Worm (Caenorhabditis elegans) whole organism, late embryonic: ENCODE measurements around the gene F09D12.2.
"Not testable (repeated sequence)": the region's sequence is repeated elsewhere in the genome, so short reads cannot be mapped to it uniquely, and the experiment has no call there.

ENCODE experiments used
- ahr-1 ChIP-seq: sonication (generic microtip); optimal IDR thresholded peaks from 2 replicates; lab custom pipeline; 2016; ENCODE audit warnings: missing genetic modification characterization, missing compliant biosample characterization
- ceh-14 ChIP-seq: sonication (generic microtip); optimal IDR thresholded peaks from 2 replicates; lab custom pipeline; 2016; ENCODE audit warnings: missing genotype, missing genetic modification characterization, missing compliant biosample characterization
- ceh-18 ChIP-seq: sonication (generic microtip); optimal IDR thresholded peaks from 2 replicates; lab custom pipeline; 2016; ENCODE audit warnings: missing genetic modification characterization, missing compliant biosample characterization
- ceh-2 ChIP-seq: sonication (generic microtip); optimal IDR thresholded peaks from 2 replicates; lab custom pipeline; 2016; ENCODE audit warnings: missing genotype, missing genetic modification characterization, missing compliant biosample characterization
- ceh-24 ChIP-seq: sonication (generic microtip); optimal IDR thresholded peaks from 2 replicates; lab custom pipeline; 2016; ENCODE audit warnings: mild to moderate bottlenecking, missing genetic modification characterization, missing compliant biosample characterization
- ceh-34 ChIP-seq: sonication (generic microtip); optimal IDR thresholded peaks from 2 replicates; lab custom pipeline; 2016; ENCODE audit warnings: mild to moderate bottlenecking, missing genetic modification characterization, missing compliant biosample characterization
- ceh-9 ChIP-seq: sonication (generic microtip); optimal IDR thresholded peaks from 2 replicates; lab custom pipeline; 2016; ENCODE audit warnings: mild to moderate bottlenecking, missing genetic modification characterization, inconsistent platforms, missing compliant biosample characterization
- che-1 ChIP-seq: sonication (generic microtip); optimal IDR thresholded peaks from 2 replicates; lab custom pipeline; 2016; ENCODE audit warnings: mild to moderate bottlenecking, missing genetic modification characterization, missing compliant biosample characterization
- ets-4 ChIP-seq: sonication (generic microtip); optimal IDR thresholded peaks from 2 replicates; lab custom pipeline; 2016; ENCODE audit warnings: missing genetic modification characterization, missing compliant biosample characterization
- fax-1 ChIP-seq: sonication (generic microtip); optimal IDR thresholded peaks from 2 replicates; lab custom pipeline; 2016; ENCODE audit warnings: missing genotype, missing genetic modification characterization, missing compliant biosample characterization
- fkh-10 ChIP-seq: fragments of 150-350 bp; optimal IDR thresholded peaks from 2 replicates; lab custom pipeline; 2014; ENCODE audit warnings: missing biosample characterization, missing genetic modification reagents, missing genetic modification characterization
- hlh-15 ChIP-seq: sonication (generic microtip); optimal IDR thresholded peaks from 2 replicates; lab custom pipeline; 2016; ENCODE audit warnings: missing genetic modification characterization, missing compliant biosample characterization
- madf-2 ChIP-seq: sonication (generic microtip); optimal IDR thresholded peaks from 2 replicates; lab custom pipeline; 2017; ENCODE audit warnings: missing genetic modification characterization, missing compliant biosample characterization
- nhr-232 ChIP-seq: sonication (generic microtip); optimal IDR thresholded peaks from 2 replicates; lab custom pipeline; 2016; ENCODE audit warnings: missing genetic modification characterization, missing compliant biosample characterization
- odd-2 ChIP-seq: sonication (generic microtip); optimal IDR thresholded peaks from 2 replicates; lab custom pipeline; 2017; ENCODE audit warnings: antibody characterized with exemption, mild to moderate bottlenecking, missing genetic modification characterization, missing compliant biosample characterization
- tbx-7 ChIP-seq: sonication (generic microtip); optimal IDR thresholded peaks from 2 replicates; lab custom pipeline; 2016; ENCODE audit warnings: missing genotype, missing genetic modification characterization, missing compliant biosample characterization
- ttx-3 ChIP-seq: sonication (generic microtip); optimal IDR thresholded peaks from 2 replicates; lab custom pipeline; 2016; ENCODE audit warnings: missing genetic modification reagents, missing genetic modification characterization, missing compliant biosample characterization
- ztf-16 ChIP-seq: sonication (generic microtip); optimal IDR thresholded peaks from 2 replicates; lab custom pipeline; 2017; ENCODE audit warnings: missing genetic modification characterization, missing compliant biosample characterization

The F09D12.2 gene

ce11 chrIV:3395581-3395980 is 48.4 kb downstream of the F09D12.2 start, which contains the start of gene C04C3.14:
Gene C04C3.14, plus strand, starts transcription at chrIV:3395881.
- no peak for TF ChIP-seq ceh-24 (tag; lab: Kevin White, UChicago)
- TF ChIP-seq fax-1 (tag; lab: Kevin White, UChicago): no peak
- TF ChIP-seq che-1 (tag; lab: Kevin White, UChicago): no peak
- TF ChIP-seq tbx-7 (tag; lab: Kevin White, UChicago): no peak
- TF ChIP-seq ceh-9: no peak
- no peak for TF ChIP-seq ttx-3 (tag; lab: Kevin White, UChicago)
- no peak for TF ChIP-seq madf-2
- TF ChIP-seq odd-2 (tag; lab: Kevin White, UChicago): no peak
- no peak for TF ChIP-seq hlh-15 (tag; lab: Kevin White, UChicago)
- no peak for TF ChIP-seq ceh-2
- TF ChIP-seq nhr-232 (tag; lab: Kevin White, UChicago): no peak
- no peak for TF ChIP-seq fkh-10 (GFP tag; lab: Kevin White, UChicago)
- no peak for TF ChIP-seq ets-4
- TF ChIP-seq ceh-14 (tag; lab: Kevin White, UChicago): no peak
- TF ChIP-seq ahr-1 (tag; lab: Kevin White, UChicago): no peak
- no peak for TF ChIP-seq ztf-16 (tag; lab: Kevin White, UChicago)

- not testable (repeated sequence) for TF ChIP-seq ceh-18 (tag; lab: Kevin White, UChicago); ceh-34 (tag; lab: Kevin White, UChicago); ceh-2
Observed at ce11 chrIV:3394066-3394465, 49.9 kb downstream of the F09D12.2 start, which contains the start of gene C04C3.4. Gene C04C3.4, plus strand, starts transcription at chrIV:3394366.
